Fruit fly (Drosophila melanogaster): Measurements from ENCODE around the gene Rlip.

Gene Rlip

DNA sequence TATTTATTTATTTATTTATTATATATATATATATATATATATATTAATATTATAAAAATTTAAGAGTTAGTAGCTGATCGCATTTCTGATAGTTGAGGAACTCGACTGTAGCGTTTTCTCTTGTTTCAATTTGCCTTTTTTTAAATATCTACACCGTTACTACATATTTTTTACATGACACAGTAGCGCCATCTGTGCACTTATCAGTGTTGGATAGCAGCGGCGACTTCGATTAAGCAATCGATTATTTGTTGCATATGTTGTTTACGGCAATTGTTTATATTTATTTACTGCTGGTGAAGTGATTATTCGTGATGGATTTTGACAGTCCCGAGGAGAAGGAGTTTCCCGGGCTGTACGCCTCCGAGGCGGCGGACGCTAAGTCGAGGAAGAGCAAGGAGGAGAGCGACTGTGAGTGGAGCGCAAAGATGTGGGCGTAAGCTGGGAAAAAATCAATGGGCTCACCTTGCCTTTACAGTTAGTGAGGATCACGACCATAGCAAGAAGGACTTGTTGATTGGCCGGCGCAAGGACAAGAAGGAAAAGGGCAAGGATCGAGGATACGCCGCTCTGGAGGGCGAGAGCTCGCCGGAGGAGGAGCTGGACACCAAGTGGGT, at the start of gene Rlip (continued):
- TF ChIP-seq peb (GFP tag; IDR thresholded peaks at IDR 0.05): no peak
- no peak for TF ChIP-seq Usf (GFP tag; optimal IDR thresholded peaks at IDR 0.05)
- TF ChIP-seq B-H1 (GFP tag; IDR thresholded peaks at IDR 0.05): no peak
- TF ChIP-seq mld (GFP tag; IDR thresholded peaks at IDR 0.05; ENCODE audit: partially characterized antibody): peak; percentile 63; the same call in 1 of the 3 replicates
- peak; percentile 5 for TF ChIP-seq ems (GFP tag; optimal IDR thresholded peaks at IDR 0.05)
- peak; percentile 38 for TF ChIP-seq HHEX (GFP tag; optimal IDR thresholded peaks at IDR 0.05)
- no peak for TF ChIP-seq CG16815 (GFP tag; optimal IDR thresholded peaks at IDR 0.05)
- no peak for TF ChIP-seq CG13775 (GFP tag; optimal IDR thresholded peaks at IDR 0.05)
- TF ChIP-seq Doc2 (GFP tag; IDR thresholded peaks at IDR 0.05): no peak
- TF ChIP-seq CG17802 (tag; optimal IDR thresholded peaks at IDR 0.05): peak; percentile 43
- TF ChIP-seq Ets65A (GFP tag): peak; percentile 98
- no peak for TF ChIP-seq Lim3 (GFP tag; IDR thresholded peaks at IDR 0.05)
- TF ChIP-seq Six4 (GFP tag; optimal IDR thresholded peaks at IDR 0.05): peak; percentile 12
- peak; percentile 55; the same call in 2 of the 4 replicates for TF ChIP-seq Gug (GFP tag; IDR thresholded peaks at IDR 0.05)
- TF ChIP-seq CG17912 (GFP tag; optimal IDR thresholded peaks at IDR 0.05): no peak
- TF ChIP-seq CG11695 (GFP tag; IDR thresholded peaks at IDR 0.05): no peak
- peak; percentile 68 for TF ChIP-seq vvl (GFP tag; IDR thresholded peaks at IDR 0.05)
- TF ChIP-seq Opbp (GFP tag; IDR thresholded peaks at IDR 0.05; ENCODE audit: partially characterized antibody): peak; percentile 58; the same call in 2 of the 3 replicates
- TF ChIP-seq CG3838 (GFP tag; optimal IDR thresholded peaks at IDR 0.05): peak; percentile 100
- TF ChIP-seq insv (GFP tag; optimal IDR thresholded peaks at IDR 0.05): no peak
- no peak for TF ChIP-seq zf30C (GFP tag; optimal IDR thresholded peaks at IDR 0.05)
- no peak for TF ChIP-seq vfl (GFP tag; optimal IDR thresholded peaks at IDR 0.05)
- TF ChIP-seq CG15479 (GFP tag; optimal IDR thresholded peaks at IDR 0.05): no peak
- TF ChIP-seq Asciz (GFP tag; optimal IDR thresholded peaks at IDR 0.05): no peak
- peak; percentile 50 for TF ChIP-seq hbn (GFP tag; IDR thresholded peaks at IDR 0.05; ENCODE audit: partially characterized antibody)
- no peak for TF ChIP-seq Fer2 (tag; optimal IDR thresholded peaks at IDR 0.05)
- peak; percentile 45; the same call in 1 of the 2 replicates for TF ChIP-seq tna (GFP tag; IDR thresholded peaks at IDR 0.05; ENCODE audit: partially characterized antibody)
- no peak for TF ChIP-seq Hand (GFP tag; optimal IDR thresholded peaks at IDR 0.05)
- no peak for TF ChIP-seq Oli (tag; optimal IDR thresholded peaks at IDR 0.05)
- TF ChIP-seq CG10267 (tag; optimal IDR thresholded peaks at IDR 0.05): peak; percentile 96
- TF ChIP-seq Hr3 (GFP tag; optimal IDR thresholded peaks at IDR 0.05): peak; percentile 34
- TF ChIP-seq odd (GFP tag; optimal IDR thresholded peaks at IDR 0.05): no peak
- peak; percentile 29; the same call in 1 of the 2 replicates for TF ChIP-seq klu (GFP tag; IDR thresholded peaks at IDR 0.05)
- TF ChIP-seq trem (tag; optimal IDR thresholded peaks at IDR 0.05): peak; percentile 57
- TF ChIP-seq aop (GFP tag; IDR thresholded peaks at IDR 0.05): peak; percentile 64; the same call in 1 of the 2 replicates
- TF ChIP-seq wek (GFP tag; optimal IDR thresholded peaks at IDR 0.05): no peak
- TF ChIP-seq CG2678 (tag; optimal IDR thresholded peaks at IDR 0.05): peak; percentile 20
- TF ChIP-seq Hr78 (GFP tag; optimal IDR thresholded peaks at IDR 0.05): no peak
- TF ChIP-seq D19B (GFP tag; optimal IDR thresholded peaks at IDR 0.05): no peak
- no peak for TF ChIP-seq CG15073 (GFP tag; optimal IDR thresholded peaks at IDR 0.05)
- TF ChIP-seq MTF-1 (GFP tag; optimal IDR thresholded peaks at IDR 0.05; ENCODE audit: borderline replicate concordance): no peak
- peak; percentile 11 for TF ChIP-seq CG9876 (GFP tag; optimal IDR thresholded peaks at IDR 0.05)
- no peak for TF ChIP-seq CG6854 (GFP tag; optimal IDR thresholded peaks at IDR 0.05)
- TF ChIP-seq gem (tag; optimal IDR thresholded peaks at IDR 0.05): peak; percentile 34
- no peak for TF ChIP-seq CG4328 (GFP tag; optimal IDR thresholded peaks at IDR 0.05)
- TF ChIP-seq slou (GFP tag; optimal IDR thresholded peaks at IDR 0.05): peak; percentile 50
- no peak for TF ChIP-seq Tbp (GFP tag; optimal IDR thresholded peaks at IDR 0.05)
- TF ChIP-seq cg (GFP tag; optimal IDR thresholded peaks at IDR 0.05): no peak
- no peak for TF ChIP-seq CG10462 (GFP tag; optimal IDR thresholded peaks at IDR 0.05)
